Worm (Caenorhabditis elegans): Measurements from ENCODE around the gene vab-7.

Gene vab-7

ce11 chrIII:10888824-10889223 is 31.3 kb upstream of the vab-7 start:
- TF ChIP-seq ceh-36 (tag; optimal IDR thresholded peaks at IDR 0.05) (no peak), scrt-1 (GFP tag; IDR thresholded peaks at IDR 0.05) (no peak), F13C5.2 (tag; optimal IDR thresholded peaks at IDR 0.05) (no peak), aly-1 (tag; optimal IDR thresholded peaks at IDR 0.05) (no peak), sea-1 (GFP tag; conservative IDR thresholded peaks at IDR 0.05) (no peak), flt-1 (GFP tag; IDR thresholded peaks at IDR 0.05) (no peak), tra-4 (tag; optimal IDR thresholded peaks at IDR 0.05) (no peak), ama-1 (optimal IDR thresholded peaks at IDR 0.05) (no peak), B0310.2 (tag; optimal IDR thresholded peaks at IDR 0.05) (no peak), pes-1 (GFP tag; IDR thresholded peaks at IDR 0.05) (no peak), ets-7 (tag; optimal IDR thresholded peaks at IDR 0.05) (no peak), tbx-11 (GFP tag; IDR thresholded peaks at IDR 0.05) (no peak)

DNA sequence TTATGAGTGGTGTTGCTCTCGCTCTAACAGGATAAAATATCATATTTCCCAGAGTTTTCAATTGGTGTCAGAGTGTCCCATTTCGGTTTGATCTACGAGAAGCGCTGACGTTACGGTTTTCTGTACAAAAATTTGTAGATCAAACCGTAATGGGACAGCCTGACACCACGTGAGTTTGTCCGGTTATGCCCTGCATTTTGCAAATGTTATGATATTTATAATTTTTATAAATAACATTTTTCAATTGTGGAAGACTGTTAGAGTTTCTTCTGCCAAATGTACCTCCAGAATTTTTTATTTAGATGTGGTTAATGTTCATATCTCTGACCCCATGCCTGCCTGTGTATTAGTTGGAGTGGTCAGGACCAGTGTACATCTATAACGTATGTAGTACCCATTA is 25.9 kb upstream of the vab-7 start, which contains the start of gene fbxb-87:
Gene fbxb-87 (plus strand): TSS at position 301 of the 400 bp plus-strand sequence.
- TF ChIP-seq hmg-4 (GFP tag; optimal IDR thresholded peaks at IDR 0.05) (no peak), tbx-37 (GFP tag; conservative IDR thresholded peaks at IDR 0.05) (no peak), B0310.2 (tag; optimal IDR thresholded peaks at IDR 0.05) (no peak), tbx-11 (GFP tag; IDR thresholded peaks at IDR 0.05) (no peak), hmbx-1 (tag; optimal IDR thresholded peaks at IDR 0.05) (no peak), aly-1 (tag; optimal IDR thresholded peaks at IDR 0.05) (no peak), sea-1 (GFP tag; conservative IDR thresholded peaks at IDR 0.05) (no peak), ets-7 (tag; optimal IDR thresholded peaks at IDR 0.05) (no peak), flt-1 (GFP tag; IDR thresholded peaks at IDR 0.05) (no peak), ama-1 (optimal IDR thresholded peaks at IDR 0.05) (no peak), scrt-1 (GFP tag; IDR thresholded peaks at IDR 0.05) (no peak), tra-4 (tag; optimal IDR thresholded peaks at IDR 0.05) (no peak), F13C5.2 (tag; optimal IDR thresholded peaks at IDR 0.05) (no peak), ceh-13 (GFP tag; optimal IDR thresholded peaks at IDR 0.05) (no peak), hnd-1 (tag; optimal IDR thresholded peaks at IDR 0.05) (no peak), pes-1 (GFP tag; IDR thresholded peaks at IDR 0.05) (no peak), ceh-36 (tag; optimal IDR thresholded peaks at IDR 0.05) (no peak)

DNA sequence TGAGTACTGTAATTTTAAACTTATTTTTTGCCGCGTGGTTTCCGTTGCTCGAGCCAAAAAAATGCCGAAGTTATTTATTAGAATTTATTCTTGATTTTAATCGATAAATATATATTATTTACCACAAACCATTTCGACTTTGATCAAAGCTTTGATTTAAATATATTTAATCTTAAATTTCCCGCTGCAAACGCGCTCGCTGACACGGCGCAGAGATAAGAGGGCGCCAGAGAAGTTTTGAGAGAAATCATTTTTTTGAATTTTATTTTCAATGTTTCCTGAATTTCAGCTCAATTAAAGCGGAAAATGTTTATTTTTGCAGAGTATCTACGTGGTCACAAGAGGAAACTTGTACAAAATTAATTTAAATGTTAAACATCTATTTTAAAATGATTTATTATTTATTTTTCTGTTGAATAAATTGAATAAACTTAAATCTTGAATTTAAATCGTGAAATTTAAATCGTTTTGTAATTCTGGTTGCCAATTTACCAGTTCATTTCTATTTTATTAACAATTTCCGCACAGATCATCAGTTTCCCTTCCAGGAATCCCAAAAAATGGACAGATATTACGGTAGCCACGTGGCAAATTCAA is 24.2 kb upstream of the vab-7 start, which contains the start of gene com-1:
Gene com-1 (plus strand): TSS at position 547 of the 597 bp plus-strand sequence.
- TF ChIP-seq hmg-4 (GFP tag; optimal IDR thresholded peaks at IDR 0.05) = no peak
- no peak for TF ChIP-seq ets-7 (tag; optimal IDR thresholded peaks at IDR 0.05)
- TF ChIP-seq tra-4 (tag; optimal IDR thresholded peaks at IDR 0.05) = no peak
- no peak for TF ChIP-seq flt-1 (GFP tag; IDR thresholded peaks at IDR 0.05)
- TF ChIP-seq ama-1 (optimal IDR thresholded peaks at IDR 0.05) = no peak
- no peak for TF ChIP-seq B0310.2 (tag; optimal IDR thresholded peaks at IDR 0.05)
- TF ChIP-seq ceh-13 (GFP tag; optimal IDR thresholded peaks at IDR 0.05) = no peak
- TF ChIP-seq pes-1 (GFP tag; IDR thresholded peaks at IDR 0.05) = no peak
- no peak for TF ChIP-seq F13C5.2 (tag; optimal IDR thresholded peaks at IDR 0.05)

DNA sequence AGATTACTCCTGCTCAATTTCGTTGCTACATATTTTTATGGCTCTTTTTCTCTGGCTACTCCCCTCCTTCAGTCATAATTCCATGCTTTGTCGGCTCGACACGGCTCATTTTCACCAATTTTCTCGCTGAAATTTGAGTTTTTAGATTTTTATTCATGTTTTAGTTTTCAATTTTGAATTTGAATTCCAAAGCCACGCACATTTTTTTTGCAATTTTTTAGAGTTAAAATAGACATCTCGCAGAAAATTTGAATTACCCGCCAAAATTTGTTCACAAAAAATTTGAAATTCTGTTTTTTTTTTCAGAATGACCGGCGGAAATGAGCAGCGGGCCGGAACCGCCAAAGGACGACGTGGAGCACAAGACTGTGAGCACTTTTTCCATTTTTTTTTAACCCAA is 17.8 kb upstream of the vab-7 start, which contains the start of gene unc-119:
Gene unc-119 (plus strand): TSS at position 301 of the 400 bp plus-strand sequence.
- TF ChIP-seq hmbx-1 (tag; optimal IDR thresholded peaks at IDR 0.05) (no peak), pes-1 (GFP tag; IDR thresholded peaks at IDR 0.05) (no peak), ceh-36 (tag; optimal IDR thresholded peaks at IDR 0.05) (no peak), aly-1 (tag; optimal IDR thresholded peaks at IDR 0.05) (no peak), F13C5.2 (tag; optimal IDR thresholded peaks at IDR 0.05) (no peak), ets-7 (tag; optimal IDR thresholded peaks at IDR 0.05) (no peak), hmg-4 (GFP tag; optimal IDR thresholded peaks at IDR 0.05) (no peak), ceh-13 (GFP tag; optimal IDR thresholded peaks at IDR 0.05) (no peak), hnd-1 (tag; optimal IDR thresholded peaks at IDR 0.05) (no peak), scrt-1 (GFP tag; IDR thresholded peaks at IDR 0.05) (no peak), B0310.2 (tag; optimal IDR thresholded peaks at IDR 0.05) (no peak)

ce11 chrIII:10903009-10903609 is 17.0 kb upstream of the vab-7 start:
- no peak for TF ChIP-seq ets-7 (tag; optimal IDR thresholded peaks at IDR 0.05)
- TF ChIP-seq hmg-4 (GFP tag; optimal IDR thresholded peaks at IDR 0.05) = no peak
- TF ChIP-seq ceh-13 (GFP tag; optimal IDR thresholded peaks at IDR 0.05) = no peak
- TF ChIP-seq hnd-1 (tag; optimal IDR thresholded peaks at IDR 0.05) = no peak
- TF ChIP-seq aly-1 (tag; optimal IDR thresholded peaks at IDR 0.05) = no peak
- no peak for TF ChIP-seq F13C5.2 (tag; optimal IDR thresholded peaks at IDR 0.05)
- TF ChIP-seq flt-1 (GFP tag; IDR thresholded peaks at IDR 0.05) = no peak
- no peak for TF ChIP-seq sea-1 (GFP tag; conservative IDR thresholded peaks at IDR 0.05)
- TF ChIP-seq tra-4 (tag; optimal IDR thresholded peaks at IDR 0.05) = no peak
- TF ChIP-seq hmbx-1 (tag; optimal IDR thresholded peaks at IDR 0.05) = no peak

- no peak for TF ChIP-seq hmg-4 (GFP tag; optimal IDR thresholded peaks at IDR 0.05)
- TF ChIP-seq scrt-1 (GFP tag; IDR thresholded peaks at IDR 0.05) = no peak
- no peak for TF ChIP-seq hmbx-1 (tag; optimal IDR thresholded peaks at IDR 0.05)
- no peak for TF ChIP-seq tbx-37 (GFP tag; conservative IDR thresholded peaks at IDR 0.05)
- TF ChIP-seq tbx-11 (GFP tag; IDR thresholded peaks at IDR 0.05) = no peak
- no peak for TF ChIP-seq sea-1 (GFP tag; conservative IDR thresholded peaks at IDR 0.05)
- TF ChIP-seq aly-1 (tag; optimal IDR thresholded peaks at IDR 0.05) = no peak
- no peak for TF ChIP-seq ets-7 (tag; optimal IDR thresholded peaks at IDR 0.05)
- no peak for TF ChIP-seq flt-1 (GFP tag; IDR thresholded peaks at IDR 0.05)
- no peak for TF ChIP-seq F13C5.2 (tag; optimal IDR thresholded peaks at IDR 0.05)
- no peak for TF ChIP-seq pes-1 (GFP tag; IDR thresholded peaks at IDR 0.05)
- TF ChIP-seq tra-4 (tag; optimal IDR thresholded peaks at IDR 0.05) = no peak
- no peak for TF ChIP-seq ceh-13 (GFP tag; optimal IDR thresholded peaks at IDR 0.05)
- no peak for TF ChIP-seq ama-1 (optimal IDR thresholded peaks at IDR 0.05)
- TF ChIP-seq hnd-1 (tag; optimal IDR thresholded peaks at IDR 0.05) = no peak
- TF ChIP-seq B0310.2 (tag; optimal IDR thresholded peaks at IDR 0.05) = no peak
- TF ChIP-seq ceh-36 (tag; optimal IDR thresholded peaks at IDR 0.05) = no peak
These were observed 15.7 kb upstream of the vab-7 start for ce11 chrIII:10904320-10904961.
